Worm (Caenorhabditis elegans) whole organism, L1 larva: Measurements from ENCODE around the gene Y44A6D.3.

Experiments
- C16A3.4 ChIP-seq: fragments of 150-350 bp; optimal IDR thresholded peaks from 2 replicates; lab custom pipeline; 2014; ENCODE audit warnings: missing biosample characterization, missing genetic modification characterization
- C34B4.2 ChIP-seq: sonication (generic microtip); optimal IDR thresholded peaks from 2 replicates; lab custom pipeline; 2017; ENCODE audit warnings: mild to moderate bottlenecking, missing genetic modification characterization, missing compliant biosample characterization
- F16B12.6 ChIP-seq: fragments of 150-350 bp; optimal IDR thresholded peaks from 2 replicates; lab custom pipeline; 2014; ENCODE audit warnings: missing biosample characterization, missing genetic modification characterization
- alr-1 ChIP-seq: fragments of 200-800 bp; sonication (Bioruptor generic); optimal IDR thresholded peaks from 2 replicates; lab custom pipeline; 2018; ENCODE audit warnings: borderline replicate concordance, mild to moderate bottlenecking, missing genetic modification characterization, missing compliant biosample characterization
- ama-1 ChIP-seq: fragments of 150-350 bp; optimal IDR thresholded peaks from 2 replicates; lab custom pipeline; 2014
- blmp-1 ChIP-seq: fragments of 150-350 bp; optimal IDR thresholded peaks from 2 replicates; lab custom pipeline; 2014; ENCODE audit warnings: missing biosample characterization, missing genetic modification characterization
- ceh-8 ChIP-seq: fragments of 200-800 bp; sonication (Bioruptor generic); optimal IDR thresholded peaks from 2 replicates; lab custom pipeline; 2018; ENCODE audit warnings: mild to moderate bottlenecking, missing genetic modification characterization, moderate library complexity, missing compliant biosample characterization
- ceh-82 ChIP-seq, 3 experiments: fragments of 150-350 bp in 1 of 3; sonication (generic microtip) in 2 of 3; optimal IDR thresholded peaks; 2 replicates each; lab custom pipeline; 2014 to 2017; ENCODE audit warnings: missing biosample characterization in 3 of 3, missing genetic modification characterization in 3 of 3
- ceh-88 ChIP-seq: fragments of 200-800 bp; sonication (Bioruptor generic); IDR thresholded peaks from 2 replicates; pipeline ENCODE4 v1.3.6; 2022; ENCODE audit warnings: missing genetic modification characterization, missing compliant biosample characterization
- ceh-90 ChIP-seq: sonication (generic microtip); optimal IDR thresholded peaks from 2 replicates; lab custom pipeline; 2016; ENCODE audit warnings: missing genetic modification characterization, missing compliant biosample characterization
- dpl-1 ChIP-seq, 3 experiments: fragments of 150-350 bp in 2 of 3; sonication (generic microtip) in 1 of 3; optimal IDR thresholded peaks; 2 replicates each; lab custom pipeline; 2014 to 2017; ENCODE audit warnings: missing biosample characterization in 3 of 3, missing genetic modification characterization in 3 of 3, missing genetic modification reagents in 3 of 3
- dsc-1 ChIP-seq: sonication (generic microtip); optimal IDR thresholded peaks from 2 replicates; lab custom pipeline; 2016; ENCODE audit warnings: mild to moderate bottlenecking, missing genetic modification characterization, missing compliant biosample characterization
- efl-1 ChIP-seq, 4 experiments: fragments of 150-350 bp; optimal IDR thresholded peaks in 3 of 4; peaks in 1 of 4; 1 replicate in 1 of 4; 2 replicates in 3 of 4; lab custom pipeline; 2014; ENCODE audit warnings: missing biosample characterization in 2 of 4, missing genetic modification characterization in 2 of 4, missing genetic modification reagents in 2 of 4
- egl-13 ChIP-seq: sonication (generic microtip); optimal IDR thresholded peaks from 2 replicates; lab custom pipeline; 2016; ENCODE audit warnings: missing genotype, missing genetic modification reagents, missing genetic modification characterization, missing compliant biosample characterization
- egl-27 ChIP-seq, 2 experiments: fragments of 150-350 bp in 1 of 2; sonication (generic microtip); optimal IDR thresholded peaks; 3 replicates each; lab custom pipeline; 2017 to 2018; ENCODE audit warnings: missing biosample characterization in 2 of 2, missing genetic modification characterization in 2 of 2, missing genetic modification reagents in 2 of 2
- grh-1 ChIP-seq: fragments of 200-800 bp; sonication (Bioruptor generic); IDR thresholded peaks from 2 replicates; pipeline ENCODE4 v1.3.6; 2022; ENCODE audit warnings: missing genetic modification reagents, missing genetic modification characterization, missing compliant biosample characterization
- hlh-17 ChIP-seq: fragments of 200-800 bp; sonication (Bioruptor generic); optimal IDR thresholded peaks from 2 replicates; lab custom pipeline; 2018; ENCODE audit warnings: missing genetic modification characterization, mild to moderate bottlenecking, missing compliant biosample characterization, moderate library complexity, borderline replicate concordance
- hlh-4 ChIP-seq: sonication (generic microtip); optimal IDR thresholded peaks from 2 replicates; lab custom pipeline; 2016; ENCODE audit warnings: mild to moderate bottlenecking, missing genetic modification characterization, missing compliant biosample characterization
- hpl-2 ChIP-seq: fragments of 150-350 bp; optimal IDR thresholded peaks from 2 replicates; lab custom pipeline; 2014; ENCODE audit warnings: missing biosample characterization, missing genetic modification reagents, missing genetic modification characterization
- irx-1 ChIP-seq: sonication (generic microtip); optimal IDR thresholded peaks from 2 replicates; lab custom pipeline; 2016; ENCODE audit warnings: missing genetic modification characterization, missing compliant biosample characterization
- lin-14 ChIP-seq: fragments of 200-800 bp; sonication (Bioruptor generic); optimal IDR thresholded peaks from 2 replicates; lab custom pipeline; 2018; ENCODE audit warnings: mild to moderate bottlenecking, missing genetic modification characterization, moderate library complexity, missing compliant biosample characterization
- lin-35 ChIP-seq, 2 experiments: fragments of 150-350 bp; optimal IDR thresholded peaks; 2 replicates each; lab custom pipeline; 2014; ENCODE audit warnings: missing biosample characterization in 2 of 2, missing genetic modification characterization in 2 of 2, missing genetic modification reagents in 2 of 2
- lin-39 ChIP-seq: fragments of 150-350 bp; optimal IDR thresholded peaks from 2 replicates; lab custom pipeline; 2014; ENCODE audit warnings: missing biosample characterization, missing genetic modification reagents, missing genetic modification characterization
- lsy-2 ChIP-seq, 2 experiments: fragments of 150-350 bp; optimal IDR thresholded peaks; 2 replicates each; lab custom pipeline; 2014; ENCODE audit warnings: missing biosample characterization in 2 of 2, missing genetic modification characterization in 2 of 2
- mab-9 ChIP-seq: fragments of 200-800 bp; sonication (Bioruptor generic); IDR thresholded peaks from 2 replicates; pipeline ENCODE4 v1.3.6; 2022; ENCODE audit warnings: missing genetic modification reagents, missing genetic modification characterization, missing compliant biosample characterization
- mdl-1 ChIP-seq, 2 experiments: fragments of 150-350 bp; optimal IDR thresholded peaks; 2 replicates each; lab custom pipeline; 2014 to 2017; ENCODE audit warnings: missing biosample characterization in 2 of 2, missing genetic modification characterization in 2 of 2, inconsistent platforms in 1 of 2
- mef-2 ChIP-seq: fragments of 150-350 bp; optimal IDR thresholded peaks from 2 replicates; lab custom pipeline; 2014; ENCODE audit warnings: missing biosample characterization, missing genetic modification characterization
- nhr-11 ChIP-seq: fragments of 150-350 bp; optimal IDR thresholded peaks from 2 replicates; lab custom pipeline; 2014; ENCODE audit warnings: missing biosample characterization, missing genetic modification characterization
- nhr-12 ChIP-seq: sonication (generic microtip); optimal IDR thresholded peaks from 2 replicates; lab custom pipeline; 2017; ENCODE audit warnings: missing biosample characterization, missing genetic modification characterization
- nhr-20 ChIP-seq: sonication (generic microtip); optimal IDR thresholded peaks from 2 replicates; lab custom pipeline; 2016; ENCODE audit warnings: mild to moderate bottlenecking, missing genetic modification characterization, missing compliant biosample characterization
- nhr-237 ChIP-seq: fragments of 150-350 bp; optimal IDR thresholded peaks from 2 replicates; lab custom pipeline; 2014; ENCODE audit warnings: missing biosample characterization, missing genetic modification characterization
- nhr-28 ChIP-seq: fragments of 150-350 bp; optimal IDR thresholded peaks from 2 replicates; lab custom pipeline; 2014; ENCODE audit warnings: missing biosample characterization, missing genetic modification characterization
- nhr-47 ChIP-seq: sonication (generic microtip); optimal IDR thresholded peaks from 2 replicates; lab custom pipeline; 2016; ENCODE audit warnings: mild to moderate bottlenecking, missing genetic modification characterization, moderate library complexity, missing compliant biosample characterization
- nhr-76 ChIP-seq: sonication (generic microtip); optimal IDR thresholded peaks from 2 replicates; lab custom pipeline; 2017; ENCODE audit warnings: missing biosample characterization, missing genetic modification characterization
- nhr-84 ChIP-seq: sonication (generic microtip); optimal IDR thresholded peaks from 2 replicates; lab custom pipeline; 2017; ENCODE audit warnings: missing biosample characterization, missing genetic modification characterization
- pag-3 ChIP-seq: sonication (generic microtip); optimal IDR thresholded peaks from 2 replicates; lab custom pipeline; 2017; ENCODE audit warnings: missing genetic modification characterization, mild to moderate bottlenecking, missing compliant biosample characterization, antibody characterized with exemption, borderline replicate concordance; ENCODE audit not compliant: insufficient read depth
- pax-3 ChIP-seq: fragments of 200-800 bp; sonication (Bioruptor generic); optimal IDR thresholded peaks from 2 replicates; lab custom pipeline; 2018; ENCODE audit warnings: mild to moderate bottlenecking, missing genetic modification characterization, moderate library complexity, missing compliant biosample characterization
- skn-1 ChIP-seq: fragments of 150-350 bp; optimal IDR thresholded peaks from 2 replicates; lab custom pipeline; 2014; ENCODE audit warnings: missing biosample characterization, missing genetic modification characterization
- snpc-4 ChIP-seq: fragments of 150-350 bp; optimal IDR thresholded peaks from 2 replicates; lab custom pipeline; 2014; ENCODE audit warnings: missing biosample characterization, missing genetic modification characterization
- tbx-2 ChIP-seq: sonication (generic microtip); optimal IDR thresholded peaks from 2 replicates; lab custom pipeline; 2016; ENCODE audit warnings: missing genetic modification characterization, missing compliant biosample characterization
- unc-30 ChIP-seq: sonication (generic microtip); optimal IDR thresholded peaks from 2 replicates; lab custom pipeline; 2017; ENCODE audit warnings: missing biosample characterization, missing genetic modification characterization
- unc-62 ChIP-seq: fragments of 150-350 bp; optimal IDR thresholded peaks from 2 replicates; lab custom pipeline; 2014; ENCODE audit warnings: missing biosample characterization, missing genetic modification reagents, missing genetic modification characterization
- unc-98 ChIP-seq: fragments of 200-800 bp; sonication (Bioruptor generic); IDR thresholded peaks from 2 replicates; pipeline ENCODE4 v1.3.6; 2022; ENCODE audit warnings: missing genetic modification characterization, missing compliant biosample characterization
- vab-15 ChIP-seq: sonication (generic microtip); optimal IDR thresholded peaks from 2 replicates; lab custom pipeline; 2017; ENCODE audit warnings: missing genotype, mild to moderate bottlenecking, missing genetic modification characterization, missing compliant biosample characterization
- xbp-1 ChIP-seq: sonication (generic microtip); optimal IDR thresholded peaks from 2 replicates; lab custom pipeline; 2016; ENCODE audit warnings: missing genetic modification characterization, missing compliant biosample characterization
- zip-4 ChIP-seq: fragments of 200-800 bp; sonication (Bioruptor generic); optimal IDR thresholded peaks from 2 replicates; lab custom pipeline; 2018; ENCODE audit warnings: mild to moderate bottlenecking, missing genetic modification characterization, moderate library complexity, missing compliant biosample characterization
- ztf-4 ChIP-seq: fragments of 150-350 bp; optimal IDR thresholded peaks from 2 replicates; lab custom pipeline; 2014; ENCODE audit warnings: missing biosample characterization, missing genetic modification characterization

Y44A6D.3 gene

DNA sequence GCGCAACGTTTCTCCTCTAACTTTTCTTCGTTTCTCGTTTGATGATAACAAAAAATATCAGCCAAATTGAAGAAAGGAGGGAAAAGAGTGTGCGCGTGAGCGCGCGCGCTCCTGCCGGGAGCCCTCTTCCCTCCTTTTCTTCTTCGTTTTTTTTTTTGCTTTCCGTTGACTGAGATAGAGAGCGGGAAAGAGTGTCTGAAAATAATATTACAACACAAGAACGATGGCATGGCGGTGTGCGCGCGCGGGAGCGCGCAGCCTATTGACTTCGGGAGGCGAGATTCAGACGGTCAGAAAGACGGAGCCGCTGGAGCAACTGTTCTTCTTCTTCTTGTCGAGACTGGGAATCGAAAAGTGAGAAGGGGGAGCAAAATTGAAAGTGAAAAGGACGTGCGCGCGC, 1.5 kb upstream of the Y44A6D.3 start (continued):
- TF ChIP-seq hlh-4 (tag; lab: Kevin White, UChicago) (no peak), nhr-84 (tag; lab: Kevin White, UChicago) (no peak), nhr-12 (tag; lab: Kevin White, UChicago) (no peak), C34B4.2 (tag; lab: Kevin White, UChicago) (no peak), ama-1 (lab: Kevin White, UChicago) (no peak), lin-35 (GFP tag; optimal IDR thresholded peaks at IDR 0.05; lab: Kevin White, UChicago) (peak in 1 of 2 experiments; percentile 8), egl-13 (tag; lab: Kevin White, UChicago) (no peak), pag-3 (tag; lab: Kevin White, UChicago) (peak; percentile 91), lsy-2 (tag; optimal IDR thresholded peaks at IDR 0.05; lab: Kevin White, UChicago) (peak in 1 of 2 experiments; percentile 48), dsc-1 (tag; lab: Kevin White, UChicago) (peak; percentile 62), C16A3.4 (tag; lab: Kevin White, UChicago) (no peak), pax-3 (no peak), egl-27 (tag; optimal IDR thresholded peaks at IDR 0.05; lab: Kevin White, UChicago) (no peak), lin-14 (peak; percentile 87), nhr-47 (tag; lab: Kevin White, UChicago) (no peak), ztf-4 (tag; lab: Kevin White, UChicago) (no peak), hlh-17 (GFP tag; lab: Kevin White, UChicago) (no peak), nhr-28 (no peak), blmp-1 (tag; lab: Kevin White, UChicago) (no peak), nhr-237 (tag; lab: Kevin White, UChicago) (no peak), unc-98 (GFP tag; lab: Robert Waterston, UW) (peak; percentile 6; the same call in 1 of the 2 replicates), ceh-90 (tag; lab: Kevin White, UChicago) (no peak), nhr-11 (tag; lab: Kevin White, UChicago) (no peak), F16B12.6 (no peak), nhr-76 (tag; lab: Kevin White, UChicago) (no peak), unc-62 (GFP tag; lab: Kevin White, UChicago) (no peak), lin-39 (tag; lab: Kevin White, UChicago) (no peak), zip-4 (no peak)
- TF ChIP-seq, all 84 proteins: peak for 16

DNA sequence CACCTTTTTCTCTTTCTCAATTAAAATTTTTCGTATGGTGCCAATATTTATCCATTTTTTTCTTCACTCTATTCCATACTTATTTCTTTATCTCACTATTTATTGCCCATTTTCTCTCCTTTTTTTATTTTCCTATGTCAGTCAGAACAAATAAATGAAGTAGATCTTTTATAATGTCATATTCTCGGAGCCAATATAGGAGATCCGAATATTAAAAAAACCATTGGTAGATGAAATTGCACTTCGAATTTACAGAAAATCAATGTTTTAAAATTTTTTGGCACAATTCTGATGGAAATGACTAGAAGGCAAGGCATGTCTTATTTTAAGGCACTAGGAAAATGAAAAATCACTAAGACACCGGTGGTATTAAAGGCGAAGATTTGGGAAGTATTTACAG, 1.6 kb downstream of the Y44A6D.3 start:
- TF ChIP-seq alr-1 = no peak
- TF ChIP-seq ceh-8 (GFP tag; lab: Kevin White, UChicago) = no peak
- TF ChIP-seq ceh-82 (tag; optimal IDR thresholded peaks at IDR 0.05; lab: Kevin White, UChicago) = no peak
- TF ChIP-seq hpl-2 (GFP tag; lab: Kevin White, UChicago) = no peak
- no peak for TF ChIP-seq zip-4
- TF ChIP-seq ceh-90 (tag; lab: Kevin White, UChicago) = no peak

DNA sequence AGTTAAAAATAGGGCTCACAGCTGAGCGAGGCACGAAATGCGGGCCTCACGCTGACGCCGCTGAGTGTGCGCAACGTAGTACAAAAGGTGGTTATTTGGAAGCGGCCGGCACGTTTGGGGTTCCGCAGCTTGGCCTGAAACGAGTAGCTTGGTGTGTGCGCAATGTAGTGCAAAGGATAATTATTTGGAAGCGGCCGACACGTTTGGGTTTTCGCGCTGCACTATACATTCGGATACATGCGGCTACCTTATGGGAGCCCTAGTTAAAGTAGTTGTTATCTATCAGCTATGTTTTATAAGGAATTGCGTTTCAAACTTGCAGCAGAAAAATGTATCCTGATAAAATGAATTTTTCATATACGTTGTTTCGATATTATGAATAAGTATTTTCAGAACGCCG, 2.2 kb downstream of the Y44A6D.3 start, which contains the start of gene Y44A6D.1:
Y44A6D.1 (minus strand) TSS at position 23 of the 400 bp plus-strand sequence.
- peak; percentile 24; the same call in 1 of the 2 replicates for TF ChIP-seq grh-1
- TF ChIP-seq unc-30 (tag; lab: Kevin White, UChicago) = no peak
- TF ChIP-seq nhr-47 (tag; lab: Kevin White, UChicago) = peak; percentile 14
- peak; percentile 61 for TF ChIP-seq snpc-4
- TF ChIP-seq unc-62 (GFP tag; lab: Kevin White, UChicago) = no peak
- no peak for TF ChIP-seq efl-1 (optimal IDR thresholded peaks at IDR 0.05; lab: Kevin White, UChicago)
- no peak for TF ChIP-seq efl-1 (GFP tag; optimal IDR thresholded peaks at IDR 0.05 in 1 of 2; lab: Kevin White, UChicago)

- TF ChIP-seq ceh-82 (tag; optimal IDR thresholded peaks at IDR 0.05; lab: Kevin White, UChicago) (peak; percentile 7 to 81 (median 50)), tbx-2 (tag; lab: Kevin White, UChicago) (peak; percentile 76), lsy-2 (tag; optimal IDR thresholded peaks at IDR 0.05; lab: Kevin White, UChicago) (peak in 1 of 2 experiments; percentile 49), mab-9 (GFP tag; lab: Robert Waterston, UW) (peak; percentile 48; the same call in 1 of the 2 replicates), lin-35 (GFP tag; optimal IDR thresholded peaks at IDR 0.05; lab: Kevin White, UChicago) (peak in 1 of 2 experiments; percentile 45), skn-1 (tag; lab: Kevin White, UChicago) (peak; percentile 7), alr-1 (no peak), dpl-1 (GFP tag; optimal IDR thresholded peaks at IDR 0.05; lab: Kevin White, UChicago) (peak in 1 of 3 experiments; percentile 27), mef-2 (tag; lab: Kevin White, UChicago) (no peak), vab-15 (no peak), nhr-20 (peak; percentile 7), xbp-1 (peak; percentile 43), irx-1 (tag; lab: Kevin White, UChicago) (peak; percentile 42), ceh-88 (0 out of 2 replicates have a peak, but pooled peaks have one; percentile 37), snpc-4 (peak; percentile 34), mdl-1 (tag; optimal IDR thresholded peaks at IDR 0.05; lab: Kevin White, UChicago) (peak in 1 of 2 experiments; percentile 38)
Observed at ce11 chrV:20789105-20789504, 3.1 kb downstream of the Y44A6D.3 start, which contains the start of gene tpan-1. TSS of gene tpan-1 (plus strand) at chrV:20789502.
